Fruit fly (Drosophila melanogaster): ENCODE measurements around the gene Ptp36E.

DNA sequence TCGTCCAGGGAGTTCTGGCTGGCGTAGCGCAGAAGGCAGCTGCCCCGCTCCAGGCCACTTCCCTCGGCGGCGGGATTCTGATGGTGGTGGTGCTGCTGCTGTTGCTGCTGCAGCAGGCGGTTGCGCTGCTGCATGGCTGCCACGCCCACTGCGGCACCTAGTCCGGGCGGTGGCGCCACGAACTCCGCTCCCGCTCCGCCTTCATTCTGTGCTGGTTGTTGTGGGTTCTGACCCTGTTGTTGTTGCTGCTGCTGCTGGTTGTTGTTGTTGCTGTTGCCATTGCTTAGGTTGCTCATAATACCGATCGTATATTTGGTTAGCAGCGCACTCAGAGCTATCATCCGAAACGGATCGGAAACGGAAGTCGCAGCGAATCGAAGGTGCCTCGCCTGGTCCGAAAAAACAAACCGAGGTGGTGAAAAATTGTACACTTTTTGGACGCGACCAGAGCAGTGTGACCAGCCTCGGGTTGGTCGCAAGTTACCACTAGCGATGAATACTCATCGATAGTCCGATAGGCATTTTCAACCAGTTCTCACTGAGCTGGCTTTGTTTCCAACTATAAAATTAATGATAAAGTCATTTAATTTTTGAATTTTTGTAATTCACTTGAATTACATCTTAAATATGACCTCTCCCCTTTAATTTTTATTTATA, 47.1 kb downstream of the Ptp36E start, which contains the start of gene kel:
- TF ChIP-seq Sox14 (GFP tag; optimal IDR thresholded peaks at IDR 0.05) = peak; percentile 64
- peak; percentile 19 for TF ChIP-seq Hr4 (GFP tag; optimal IDR thresholded peaks at IDR 0.05)
- TF ChIP-seq eg (GFP tag; IDR thresholded peaks at IDR 0.05) = no peak
- TF ChIP-seq lz (GFP tag; optimal IDR thresholded peaks at IDR 0.05) = peak; percentile 27
- TF ChIP-seq CG11762 (GFP tag; optimal IDR thresholded peaks at IDR 0.05; ENCODE audit: insufficient read depth) = no peak
- TF ChIP-seq Ets21C (GFP tag; optimal IDR thresholded peaks at IDR 0.05) = no peak
